Worm (Caenorhabditis elegans) whole organism, L4/young adult: ENCODE data around the gene str-116.

Experiments used
- dao-5 ChIP-seq: sonication (generic microtip); optimal IDR thresholded peaks from 2 replicates; lab custom pipeline; 2016; ENCODE audit warnings: missing genotype, missing genetic modification characterization, moderate library complexity, missing compliant biosample characterization
- him-1 ChIP-seq: sonication (generic microtip); optimal IDR thresholded peaks from 2 replicates; lab custom pipeline; 2016; ENCODE audit warnings: missing genotype, missing genetic modification reagents, missing genetic modification characterization, missing compliant biosample characterization

DNA sequence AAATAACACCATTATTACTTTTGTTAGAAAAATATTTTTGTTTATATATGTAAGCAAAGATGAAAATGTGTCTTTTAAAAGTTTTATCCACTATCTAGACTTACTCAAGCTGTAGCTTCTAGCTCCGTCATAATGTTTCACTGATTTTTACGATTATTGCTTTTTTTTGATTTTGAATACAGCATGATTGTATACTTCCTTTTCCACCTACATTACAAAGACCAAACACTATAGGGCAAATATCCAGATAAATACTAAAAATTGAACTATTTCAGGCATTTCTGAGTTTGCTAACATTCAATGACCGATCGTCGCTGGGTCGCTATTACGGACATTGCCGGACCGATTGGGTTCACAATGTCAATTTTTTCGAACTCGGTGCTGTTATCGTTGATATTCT lies at the start of gene str-116:
- TF ChIP-seq him-1, result no peak
- TF ChIP-seq dao-5 (tag; lab: Kevin White, UChicago), result no peak
